Worm (Caenorhabditis elegans) whole organism, L1 larva: ENCODE measurements around the gene sre-16.

Experiments used
- egl-27 ChIP-seq, 2 experiments: fragments of 150-350 bp in 1 of 2; sonication (generic microtip); optimal IDR thresholded peaks; 3 replicates each; lab custom pipeline; 2017 to 2018; ENCODE audit warnings: missing biosample characterization in 2 of 2, missing genetic modification characterization in 2 of 2, missing genetic modification reagents in 2 of 2
- hlh-17 ChIP-seq: fragments of 200-800 bp; sonication (Bioruptor generic); optimal IDR thresholded peaks from 2 replicates; lab custom pipeline; 2018; ENCODE audit warnings: missing genetic modification characterization, mild to moderate bottlenecking, missing compliant biosample characterization, moderate library complexity, borderline replicate concordance
- hlh-4 ChIP-seq: sonication (generic microtip); optimal IDR thresholded peaks from 2 replicates; lab custom pipeline; 2016; ENCODE audit warnings: mild to moderate bottlenecking, missing genetic modification characterization, missing compliant biosample characterization
- lin-39 ChIP-seq: fragments of 150-350 bp; optimal IDR thresholded peaks from 2 replicates; lab custom pipeline; 2014; ENCODE audit warnings: missing biosample characterization, missing genetic modification reagents, missing genetic modification characterization
- nhr-237 ChIP-seq: fragments of 150-350 bp; optimal IDR thresholded peaks from 2 replicates; lab custom pipeline; 2014; ENCODE audit warnings: missing biosample characterization, missing genetic modification characterization
- nhr-77 ChIP-seq: fragments of 150-350 bp; optimal IDR thresholded peaks from 2 replicates; lab custom pipeline; 2014; ENCODE audit warnings: missing biosample characterization, missing genetic modification characterization
- skn-1 ChIP-seq: fragments of 150-350 bp; optimal IDR thresholded peaks from 2 replicates; lab custom pipeline; 2014; ENCODE audit warnings: missing biosample characterization, missing genetic modification characterization
- sox-4 ChIP-seq: sonication (generic microtip); optimal IDR thresholded peaks from 2 replicates; lab custom pipeline; 2016; ENCODE audit warnings: missing genetic modification characterization, missing compliant biosample characterization
- unc-86 ChIP-seq: sonication (generic microtip); optimal IDR thresholded peaks from 2 replicates; lab custom pipeline; 2016; ENCODE audit warnings: missing genetic modification characterization, missing compliant biosample characterization
- ztf-4 ChIP-seq: fragments of 150-350 bp; optimal IDR thresholded peaks from 2 replicates; lab custom pipeline; 2014; ENCODE audit warnings: missing biosample characterization, missing genetic modification characterization

ce11 chrIV:12229679-12230078 is 6.2 kb downstream of the sre-16 start, which contains the start of gene sre-18:
- TF ChIP-seq nhr-237 (tag; lab: Kevin White, UChicago) (no peak), lin-39 (tag; lab: Kevin White, UChicago) (no peak), nhr-77 (no peak), sox-4 (tag; lab: Kevin White, UChicago) (no peak), ztf-4 (tag; lab: Kevin White, UChicago) (no peak), skn-1 (tag; lab: Kevin White, UChicago) (no peak), hlh-4 (no peak), hlh-17 (no peak), egl-27 (tag; optimal IDR thresholded peaks at IDR 0.05; lab: Kevin White, UChicago) (no peak), unc-86 (tag; lab: Kevin White, UChicago) (no peak)
